Fruit fly (Drosophila melanogaster) Kc167 (cell line): ENCODE results near the gene CG44005.

Source experiments
- h ChIP-seq: fragments of >200 bp; optimal IDR thresholded peaks from 3 replicates; lab custom pipeline; 2018; ENCODE audit warnings: missing external identifiers
- psq ChIP-seq: fragments of >200 bp; optimal IDR thresholded peaks from 2 replicates; lab custom pipeline; 2017; ENCODE audit warnings: missing external identifiers

DNA sequence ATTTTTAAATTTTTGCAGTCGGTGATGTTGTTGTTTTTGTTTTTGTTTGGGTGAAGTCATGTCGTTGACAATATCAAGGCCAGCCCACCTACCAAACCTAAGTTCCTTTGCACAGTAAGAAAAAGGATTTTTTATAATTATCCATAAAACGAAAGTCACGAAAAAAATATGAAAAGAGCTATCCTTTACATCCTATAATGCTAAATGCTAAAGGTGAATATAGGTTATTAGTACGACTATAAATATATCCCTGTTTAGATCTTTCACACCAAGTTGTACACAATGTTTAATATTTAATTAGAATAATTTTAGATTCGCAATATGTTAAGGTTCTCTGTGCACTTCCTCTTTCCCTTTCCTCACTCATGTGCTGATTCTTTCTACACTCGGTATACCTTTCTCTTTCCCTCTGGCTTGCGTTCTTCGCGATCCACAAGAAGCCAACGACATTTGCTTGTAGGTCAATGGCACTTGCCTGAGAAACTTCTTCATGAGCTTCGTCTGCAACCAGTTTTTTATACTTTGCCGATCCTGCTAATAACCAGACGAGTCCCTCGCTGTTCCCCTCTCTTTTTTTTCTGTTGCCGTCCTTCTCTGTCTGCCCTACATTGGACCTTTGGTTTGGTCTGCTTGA, 34.3 kb downstream of the CG44005 start:
- TF ChIP-seq psq (no peak), h (lab: Kevin White, UChicago) (no peak)
